Worm (Caenorhabditis elegans) whole organism, young adult: ENCODE data around the gene mrps-18B.

Experiments
- B0035.1 ChIP-seq: sonication (generic microtip); optimal IDR thresholded peaks from 2 replicates; lab custom pipeline; 2016; ENCODE audit warnings: missing genetic modification characterization, mild to moderate bottlenecking, missing compliant biosample characterization, missing genotype, missing genetic modification reagents
- D2030.7 ChIP-seq: fragments of 200-800 bp; sonication (Bioruptor generic); IDR thresholded peaks from 2 replicates; pipeline ENCODE4 v1.3.6; 2022; ENCODE audit warnings: missing genetic modification reagents, missing genetic modification characterization, missing compliant biosample characterization
- F22D6.2 ChIP-seq: sonication (generic microtip); optimal IDR thresholded peaks from 2 replicates; lab custom pipeline; 2016; ENCODE audit warnings: mild to moderate bottlenecking, missing genetic modification characterization, missing compliant biosample characterization
- F39B2.1 ChIP-seq: fragments of 200-800 bp; sonication (Bioruptor generic); IDR thresholded peaks from 2 replicates; pipeline ENCODE4 v1.3.6; 2022; ENCODE audit warnings: missing genetic modification reagents, missing genetic modification characterization, missing compliant biosample characterization
- F49E8.2 ChIP-seq: sonication (generic microtip); optimal IDR thresholded peaks from 3 replicates; lab custom pipeline; 2017; ENCODE audit warnings: missing genetic modification characterization, mild to moderate bottlenecking, missing compliant biosample characterization, antibody characterized with exemption, moderate library complexity; ENCODE audit not compliant: insufficient read depth
- F52B5.7 ChIP-seq: sonication (generic microtip); optimal IDR thresholded peaks from 2 replicates; lab custom pipeline; 2016; ENCODE audit warnings: mild to moderate bottlenecking, missing genetic modification characterization, missing compliant biosample characterization
- F55B11.4 ChIP-seq: sonication (generic microtip); optimal IDR thresholded peaks from 2 replicates; lab custom pipeline; 2016; ENCODE audit warnings: missing compliant biosample characterization, missing genetic modification characterization, borderline replicate concordance; ENCODE audit not compliant: insufficient read depth
- F57A8.1 ChIP-seq: fragments of 200-800 bp; sonication (Bioruptor generic); optimal IDR thresholded peaks from 2 replicates; lab custom pipeline; 2018; ENCODE audit warnings: mild to moderate bottlenecking, missing genetic modification characterization, moderate library complexity, missing compliant biosample characterization
- K11D2.4 ChIP-seq: fragments of 200-800 bp; sonication (Bioruptor generic); IDR thresholded peaks from 2 replicates; pipeline ENCODE4 v1.3.6; 2022; ENCODE audit warnings: missing genetic modification reagents, missing genetic modification characterization, missing compliant biosample characterization
- K12H6.12 ChIP-seq: fragments of 200-800 bp; sonication (Bioruptor generic); optimal IDR thresholded peaks from 2 replicates; lab custom pipeline; 2018; ENCODE audit warnings: mild to moderate bottlenecking, missing genetic modification characterization, missing compliant biosample characterization
- T07F8.4 ChIP-seq: sonication (generic microtip); optimal IDR thresholded peaks from 2 replicates; lab custom pipeline; 2016; ENCODE audit warnings: mild to moderate bottlenecking, missing genetic modification characterization, moderate library complexity, missing compliant biosample characterization
- Y53G8AR.9 ChIP-seq: fragments of 200-800 bp; sonication (Bioruptor generic); conservative IDR thresholded peaks from 2 replicates; pipeline ENCODE4 v1.3.6; 2022; ENCODE audit warnings: missing genetic modification reagents, missing genetic modification characterization, missing compliant biosample characterization
- Y56A3A.18 ChIP-seq: fragments of 200-800 bp; sonication (Bioruptor generic); IDR thresholded peaks from 2 replicates; pipeline ENCODE4 v1.3.6; 2022; ENCODE audit warnings: missing genetic modification reagents, missing genetic modification characterization, missing compliant biosample characterization
- Y67H2A.10 ChIP-seq: fragments of 200-800 bp; sonication (Bioruptor generic); conservative IDR thresholded peaks from 2 replicates; pipeline ENCODE4 v1.3.6; 2022; ENCODE audit warnings: missing genetic modification reagents, missing genetic modification characterization, missing compliant biosample characterization
- ama-1 ChIP-seq, 3 experiments: fragments of 150-350 bp in 1 of 3; sonication (generic microtip) in 2 of 3; optimal IDR thresholded peaks; 2 replicates each; lab custom pipeline; 2014 to 2018; ENCODE audit warnings: missing biosample characterization in 2 of 3, missing genetic modification characterization in 2 of 3, missing genetic modification reagents in 2 of 3
- aptf-2 ChIP-seq: fragments of 200-800 bp; sonication (Bioruptor generic); conservative IDR thresholded peaks from 2 replicates; pipeline ENCODE4 v1.3.6; 2022; ENCODE audit warnings: missing genetic modification reagents, missing genetic modification characterization, missing compliant biosample characterization
- aptf-3 ChIP-seq: fragments of 200-800 bp; sonication (Bioruptor generic); IDR thresholded peaks from 2 replicates; pipeline ENCODE4 v1.3.6; 2022; ENCODE audit warnings: missing genetic modification characterization, missing compliant biosample characterization
- athp-1 ChIP-seq: sonication (generic microtip); optimal IDR thresholded peaks from 2 replicates; lab custom pipeline; 2017; ENCODE audit warnings: mild to moderate bottlenecking, missing genetic modification characterization, missing compliant biosample characterization
- attf-5 ChIP-seq: fragments of 200-800 bp; sonication (Bioruptor generic); optimal IDR thresholded peaks from 2 replicates; lab custom pipeline; 2018; ENCODE audit warnings: mild to moderate bottlenecking, missing genetic modification characterization, missing compliant biosample characterization
- bed-1 ChIP-seq: fragments of 200-800 bp; sonication (Bioruptor generic); IDR thresholded peaks from 2 replicates; pipeline ENCODE4 v1.3.6; 2022; ENCODE audit warnings: missing genetic modification reagents, missing genetic modification characterization, missing compliant biosample characterization
- bed-2 ChIP-seq: fragments of 200-800 bp; sonication (Bioruptor generic); IDR thresholded peaks from 2 replicates; pipeline ENCODE4 v1.3.6; 2022; ENCODE audit warnings: missing genetic modification reagents, missing genetic modification characterization, missing compliant biosample characterization
- ceh-40 ChIP-seq: fragments of 200-800 bp; sonication (Bioruptor generic); IDR thresholded peaks from 2 replicates; pipeline ENCODE4 v1.3.6; 2022; ENCODE audit warnings: missing genetic modification characterization, missing compliant biosample characterization
- ceh-91 ChIP-seq: fragments of 200-800 bp; sonication (Bioruptor generic); IDR thresholded peaks from 2 replicates; pipeline ENCODE4 v1.3.6; 2022; ENCODE audit warnings: missing genetic modification reagents, missing genetic modification characterization, missing compliant biosample characterization
- chd-7 ChIP-seq: sonication (generic microtip); optimal IDR thresholded peaks from 2 replicates; lab custom pipeline; 2016; ENCODE audit warnings: mild to moderate bottlenecking, missing genetic modification characterization, moderate library complexity, missing compliant biosample characterization
- dpl-1 ChIP-seq: fragments of 150-350 bp; optimal IDR thresholded peaks from 2 replicates; lab custom pipeline; 2014; ENCODE audit warnings: missing biosample characterization, missing genetic modification reagents, missing genetic modification characterization
- efl-1 ChIP-seq: fragments of 150-350 bp; optimal IDR thresholded peaks from 2 replicates; lab custom pipeline; 2014; ENCODE audit warnings: missing biosample characterization, missing genetic modification reagents, missing genetic modification characterization
- him-1 ChIP-seq: sonication (generic microtip); optimal IDR thresholded peaks from 2 replicates; lab custom pipeline; 2016; ENCODE audit warnings: missing genotype, missing genetic modification reagents, missing genetic modification characterization, missing compliant biosample characterization
- hlh-12 ChIP-seq: sonication (generic microtip); optimal IDR thresholded peaks from 2 replicates; lab custom pipeline; 2016; ENCODE audit warnings: missing genetic modification characterization, missing compliant biosample characterization
- hrde-1 ChIP-seq: sonication (generic microtip); optimal IDR thresholded peaks from 2 replicates; lab custom pipeline; 2016; ENCODE audit warnings: missing genetic modification characterization, mild to moderate bottlenecking, missing compliant biosample characterization, moderate library complexity, missing genotype, missing genetic modification reagents, borderline replicate concordance
- hsf-1 ChIP-seq: fragments of 200-800 bp; sonication (Bioruptor generic); IDR thresholded peaks from 2 replicates; pipeline ENCODE4 v1.3.6; 2022; ENCODE audit warnings: missing genetic modification reagents, missing genetic modification characterization, missing compliant biosample characterization
- let-526 ChIP-seq: fragments of 200-800 bp; sonication (Bioruptor generic); IDR thresholded peaks from 2 replicates; pipeline ENCODE4 v1.3.6; 2022; ENCODE audit warnings: missing genetic modification reagents, missing genetic modification characterization, missing compliant biosample characterization
- lin-26 ChIP-seq: fragments of 200-800 bp; sonication (Bioruptor generic); IDR thresholded peaks from 2 replicates; pipeline ENCODE4 v1.3.6; 2022; ENCODE audit warnings: missing genetic modification reagents, missing genetic modification characterization, missing compliant biosample characterization
- lin-40 ChIP-seq: sonication (generic microtip); optimal IDR thresholded peaks from 2 replicates; lab custom pipeline; 2016; ENCODE audit warnings: missing genetic modification characterization, mild to moderate bottlenecking, missing compliant biosample characterization, missing genotype, missing genetic modification reagents
- lir-1 ChIP-seq: fragments of 200-800 bp; sonication (Bioruptor generic); conservative IDR thresholded peaks from 2 replicates; pipeline ENCODE4 v1.3.6; 2022; ENCODE audit warnings: missing genetic modification reagents, missing genetic modification characterization, missing compliant biosample characterization
- lsl-1 ChIP-seq: fragments of 200-800 bp; sonication (Bioruptor generic); optimal IDR thresholded peaks from 2 replicates; lab custom pipeline; 2018; ENCODE audit warnings: mild to moderate bottlenecking, missing genetic modification characterization, moderate library complexity, missing compliant biosample characterization
- madf-3 ChIP-seq: fragments of 200-800 bp; sonication (Bioruptor generic); IDR thresholded peaks from 2 replicates; pipeline ENCODE4 v1.3.6; 2022; ENCODE audit warnings: missing genetic modification reagents, missing genetic modification characterization, missing compliant biosample characterization
- madf-6 ChIP-seq: fragments of 200-800 bp; sonication (Bioruptor generic); IDR thresholded peaks from 2 replicates; pipeline ENCODE4 v1.3.6; 2022; ENCODE audit warnings: missing genetic modification reagents, missing genetic modification characterization, missing compliant biosample characterization
- nhr-120 ChIP-seq: fragments of 200-800 bp; sonication (Bioruptor generic); IDR thresholded peaks from 2 replicates; pipeline ENCODE4 v1.3.6; 2022; ENCODE audit warnings: missing genetic modification characterization, missing compliant biosample characterization
- nhr-27 ChIP-seq: fragments of 200-800 bp; sonication (Bioruptor generic); optimal IDR thresholded peaks from 2 replicates; lab custom pipeline; 2018; ENCODE audit warnings: mild to moderate bottlenecking, missing genetic modification characterization, moderate library complexity, missing compliant biosample characterization
- nhr-80 ChIP-seq: sonication (generic microtip); optimal IDR thresholded peaks from 2 replicates; lab custom pipeline; 2016; ENCODE audit warnings: missing genetic modification characterization, missing compliant biosample characterization
- pbrm-1 ChIP-seq: fragments of 200-800 bp; sonication (Bioruptor generic); IDR thresholded peaks from 2 replicates; pipeline ENCODE4 v1.3.6; 2022; ENCODE audit warnings: missing genetic modification reagents, missing genetic modification characterization, missing compliant biosample characterization
- rcor-1 ChIP-seq: fragments of 200-800 bp; sonication (Bioruptor generic); IDR thresholded peaks from 2 replicates; pipeline ENCODE4 v1.3.6; 2022; ENCODE audit warnings: missing genetic modification reagents, missing genetic modification characterization, missing compliant biosample characterization
- snpc-1.1 ChIP-seq: sonication (generic microtip); optimal IDR thresholded peaks from 2 replicates; lab custom pipeline; 2017; ENCODE audit warnings: missing genetic modification characterization, mild to moderate bottlenecking, missing compliant biosample characterization, antibody characterized with exemption, moderate library complexity, missing genotype, missing genetic modification reagents; ENCODE audit not compliant: insufficient read depth
- sptf-2 ChIP-seq: fragments of 200-800 bp; sonication (Bioruptor generic); optimal IDR thresholded peaks from 2 replicates; lab custom pipeline; 2018; ENCODE audit warnings: mild to moderate bottlenecking, missing genetic modification characterization, missing compliant biosample characterization
- tlf-1 ChIP-seq: fragments of 200-800 bp; sonication (Bioruptor generic); optimal IDR thresholded peaks from 2 replicates; lab custom pipeline; 2018; ENCODE audit warnings: mild to moderate bottlenecking, missing genetic modification characterization, missing compliant biosample characterization
- ztf-18 ChIP-seq: sonication (generic microtip); optimal IDR thresholded peaks from 2 replicates; lab custom pipeline; 2016; ENCODE audit warnings: missing genotype, mild to moderate bottlenecking, missing genetic modification characterization, missing compliant biosample characterization
- ztf-26 ChIP-seq: sonication (generic microtip); optimal IDR thresholded peaks from 2 replicates; lab custom pipeline; 2017; ENCODE audit warnings: missing genetic modification characterization, missing compliant biosample characterization
- ztf-28 ChIP-seq: fragments of 200-800 bp; sonication (Bioruptor generic); IDR thresholded peaks from 2 replicates; pipeline ENCODE4 v1.3.6; 2022; ENCODE audit warnings: missing genetic modification reagents, missing genetic modification characterization, missing compliant biosample characterization

mrps-18B gene

ce11 chrII:8546975-8547374, 21.5 kb downstream of the mrps-18B start (continued):
- 0 out of 2 replicates have a peak, but pooled peaks have one; percentile 44 for TF ChIP-seq lir-1 (GFP tag; lab: Robert Waterston, UW)
- peak; percentile 80 for TF ChIP-seq ztf-18 (tag; lab: Kevin White, UChicago)
- peak; percentile 79 for TF ChIP-seq tlf-1 (GFP tag; lab: Kevin White, UChicago)
- peak; percentile 92 for TF ChIP-seq ceh-40 (GFP tag; lab: Robert Waterston, UW)
- TF ChIP-seq attf-5 (GFP tag; lab: Kevin White, UChicago) = no peak
- TF ChIP-seq dpl-1 (GFP tag; lab: Kevin White, UChicago) = peak; percentile 29
- TF ChIP-seq aptf-2 (GFP tag; lab: Robert Waterston, UW) = no peak
- TF ChIP-seq ceh-91 = peak; percentile 48; the same call in 1 of the 2 replicates
- peak; percentile 51 for TF ChIP-seq B0035.1 (tag; lab: Kevin White, UChicago)
- TF ChIP-seq K12H6.12 = peak; percentile 6
- TF ChIP-seq nhr-120 (GFP tag; lab: Robert Waterston, UW) = 0 out of 2 replicates have a peak, but pooled peaks have one; percentile 69
- TF ChIP-seq hrde-1 = peak; percentile 72
- TF ChIP-seq F22D6.2 (tag; lab: Kevin White, UChicago) = no peak
- peak; percentile 75 for TF ChIP-seq nhr-27 (tag; lab: Kevin White, UChicago)
- TF ChIP-seq lin-26 (GFP tag; lab: Robert Waterston, UW) = no peak
- TF ChIP-seq hlh-12 (tag; lab: Kevin White, UChicago) = peak; percentile 83
- TF ChIP-seq F49E8.2 (tag; lab: Kevin White, UChicago) = no peak
- peak; percentile 82 for TF ChIP-seq him-1 (tag; lab: Kevin White, UChicago)
- TF ChIP-seq ztf-26 = peak; percentile 62
- TF ChIP-seq nhr-80 (tag; lab: Kevin White, UChicago) = peak; percentile 64
- TF ChIP-seq Y53G8AR.9 (GFP tag; lab: Robert Waterston, UW) = peak; percentile 90
- TF ChIP-seq efl-1 (GFP tag; lab: Kevin White, UChicago) = peak; percentile 47
- TF ChIP-seq bed-1 (GFP tag; lab: Robert Waterston, UW) = no peak
- no peak for TF ChIP-seq F55B11.4 (tag; lab: Kevin White, UChicago)
- TF ChIP-seq chd-7 (tag; lab: Kevin White, UChicago) = no peak
- peak; percentile 97 for TF ChIP-seq sptf-2 (GFP tag; lab: Kevin White, UChicago)
- peak; percentile 64 for TF ChIP-seq snpc-1.1 (tag; lab: Kevin White, UChicago)
- peak; percentile 91 for TF ChIP-seq Y56A3A.18 (GFP tag; lab: Robert Waterston, UW)
- no peak for TF ChIP-seq lin-40 (tag; lab: Kevin White, UChicago)
- TF ChIP-seq T07F8.4 (tag; lab: Kevin White, UChicago) = peak; percentile 85
- TF ChIP-seq F39B2.1 = no peak
- TF ChIP-seq madf-3 = no peak; the same call in 1 of the 2 replicates
- peak; percentile 67; the same call in 1 of the 2 replicates for TF ChIP-seq hsf-1 (GFP tag; lab: Robert Waterston, UW)
- no peak for TF ChIP-seq Y67H2A.10 (GFP tag; lab: Robert Waterston, UW)
- peak; percentile 42; the same call in 1 of the 2 replicates for TF ChIP-seq D2030.7 (GFP tag; lab: Robert Waterston, UW)
- peak; percentile 98 for TF ChIP-seq F57A8.1
- TF ChIP-seq athp-1 = no peak
- TF ChIP-seq let-526 (GFP tag; lab: Robert Waterston, UW) = no peak
- no peak; the same call in 1 of the 2 replicates for TF ChIP-seq pbrm-1 (GFP tag; lab: Robert Waterston, UW)
- no peak for TF ChIP-seq ztf-28 (GFP tag; lab: Robert Waterston, UW)
- 0 out of 2 replicates have a peak, but pooled peaks have one; percentile 41 for TF ChIP-seq rcor-1 (GFP tag; lab: Robert Waterston, UW)
- TF ChIP-seq F52B5.7 (tag; lab: Kevin White, UChicago) = no peak
- no peak for TF ChIP-seq bed-2 (GFP tag; lab: Robert Waterston, UW)
- no peak; the same call in 1 of the 2 replicates for TF ChIP-seq K11D2.4 (GFP tag; lab: Robert Waterston, UW)
- no peak for TF ChIP-seq ama-1 (optimal IDR thresholded peaks at IDR 0.05; lab: Kevin White, UChicago)
- TF ChIP-seq ama-1 (GFP tag; optimal IDR thresholded peaks at IDR 0.05; lab: Kevin White, UChicago) = peak in 1 of 2 experiments; percentile 60
- TF ChIP-seq madf-6 (GFP tag; lab: Robert Waterston, UW) = no peak
- 0 out of 2 replicates have a peak, but pooled peaks have one; percentile 37 for TF ChIP-seq aptf-3 (GFP tag; lab: Robert Waterston, UW)
- no peak for TF ChIP-seq lsl-1 (GFP tag; lab: Kevin White, UChicago)
